Fruit fly (Drosophila melanogaster) whole organism, embryonic: ENCODE results near the gene Cep135.

Experiments used
- C15 ChIP-seq: fragments of 200-800 bp; sonication (Bioruptor generic); IDR thresholded peaks from 3 replicates; pipeline ENCODE4 v1.3.6; 2022; ENCODE audit warnings: missing biosample characterization, missing genetic modification characterization
- CG10366 ChIP-seq: fragments of 200-800 bp; sonication (Bioruptor generic); IDR thresholded peaks from 2 replicates; pipeline ENCODE4 v1.3.6; 2022; ENCODE audit warnings: missing biosample characterization, missing genetic modification characterization
- CG10431 ChIP-seq: fragments of 200-800 bp; sonication (Bioruptor generic); optimal IDR thresholded peaks from 3 replicates; lab custom pipeline; 2018; ENCODE audit warnings: missing biosample characterization, mild to moderate bottlenecking, missing genetic modification characterization
- CG10565 ChIP-seq: fragments of 200-800 bp; sonication (Bioruptor generic); optimal IDR thresholded peaks from 3 replicates; lab custom pipeline; 2016; ENCODE audit warnings: missing biosample characterization, mild to moderate bottlenecking, missing genetic modification characterization
- CG10959 ChIP-seq: fragments of 200-800 bp; sonication (Bioruptor generic); IDR thresholded peaks from 2 replicates; pipeline ENCODE4 v1.3.6; 2022; ENCODE audit warnings: missing biosample characterization, missing genetic modification characterization
- CG11085 ChIP-seq: fragments of 200-800 bp; sonication (Bioruptor generic); IDR thresholded peaks from 2 replicates; pipeline ENCODE4 v1.3.6; 2022; ENCODE audit warnings: missing biosample characterization, missing genetic modification characterization
- CG11093 ChIP-seq: fragments of 200-800 bp; sonication (Bioruptor generic); IDR thresholded peaks from 3 replicates; pipeline ENCODE4 v1.3.6; 2022; ENCODE audit warnings: missing biosample characterization, missing genetic modification characterization
- CG12769 ChIP-seq: fragments of 200-800 bp; sonication (Bioruptor generic); optimal IDR thresholded peaks from 2 replicates; lab custom pipeline; 2019; ENCODE audit warnings: missing biosample characterization, mild to moderate bottlenecking, missing genetic modification characterization, moderate library complexity
- CG12942 ChIP-seq: fragments of 200-800 bp; sonication (Bioruptor generic); optimal IDR thresholded peaks from 3 replicates; lab custom pipeline; 2016; ENCODE audit warnings: missing biosample characterization, missing genetic modification characterization
- CG15073 ChIP-seq: fragments of 200-800 bp; sonication (Bioruptor generic); optimal IDR thresholded peaks from 2 replicates; lab custom pipeline; 2016; ENCODE audit warnings: missing biosample characterization, missing genetic modification characterization
- CG15514 ChIP-seq: fragments of 200-800 bp; sonication (Bioruptor generic); optimal IDR thresholded peaks from 3 replicates; lab custom pipeline; 2017; ENCODE audit warnings: missing biosample characterization, missing genetic modification characterization, mild to moderate bottlenecking, moderate library complexity, missing genetic modification reagents
- CG15696 ChIP-seq: fragments of 200-800 bp; sonication (Bioruptor generic); optimal IDR thresholded peaks from 2 replicates; lab custom pipeline; 2019; ENCODE audit warnings: missing biosample characterization, mild to moderate bottlenecking, missing genetic modification characterization, moderate library complexity
- CG16813 ChIP-seq: fragments of 200-800 bp; sonication (Bioruptor generic); IDR thresholded peaks from 3 replicates; pipeline ENCODE4 v1.3.6; 2022; ENCODE audit warnings: missing biosample characterization, missing genetic modification characterization; ENCODE audit not compliant: partially characterized antibody
- CG16815 ChIP-seq: fragments of 200-800 bp; sonication (Bioruptor generic); optimal IDR thresholded peaks from 3 replicates; lab custom pipeline; 2017; ENCODE audit warnings: missing biosample characterization, mild to moderate bottlenecking, missing genetic modification characterization
- CG17361 ChIP-seq: fragments of 200-800 bp; sonication (Bioruptor generic); IDR thresholded peaks from 3 replicates; pipeline ENCODE4 v1.3.6; 2022; ENCODE audit warnings: missing biosample characterization, missing genetic modification characterization
- CG17612 ChIP-seq: fragments of 200-800 bp; sonication (Bioruptor generic); IDR thresholded peaks from 2 replicates; pipeline ENCODE4 v1.3.6; 2022; ENCODE audit warnings: missing biosample characterization, missing genetic modification characterization
- CG1792 ChIP-seq: fragments of 200-800 bp; sonication (Bioruptor generic); optimal IDR thresholded peaks from 2 replicates; lab custom pipeline; 2016; ENCODE audit warnings: missing biosample characterization, missing genetic modification characterization
- CG31388 ChIP-seq: fragments of 200-800 bp; sonication (Bioruptor generic); optimal IDR thresholded peaks from 2 replicates; lab custom pipeline; 2016; ENCODE audit warnings: missing biosample characterization, missing genetic modification characterization
- CG3163 ChIP-seq: fragments of 200-800 bp; sonication (Bioruptor generic); optimal IDR thresholded peaks from 3 replicates; lab custom pipeline; 2016; ENCODE audit warnings: missing biosample characterization, missing genetic modification characterization
- CG6791 ChIP-seq: fragments of 200-800 bp; sonication (Bioruptor generic); IDR thresholded peaks from 3 replicates; pipeline ENCODE4 v1.3.6; 2022; ENCODE audit warnings: missing biosample characterization, missing genetic modification characterization; ENCODE audit not compliant: partially characterized antibody
- CG6813 ChIP-seq: fragments of 200-800 bp; sonication (Bioruptor generic); optimal IDR thresholded peaks from 2 replicates; lab custom pipeline; 2017; ENCODE audit warnings: missing biosample characterization, missing genetic modification characterization, mild to moderate bottlenecking, moderate library complexity, missing genetic modification reagents
- CG8478 ChIP-seq: fragments of >200 bp; optimal IDR thresholded peaks from 2 replicates; lab custom pipeline; 2018
- D19B ChIP-seq: fragments of 200-800 bp; sonication (Bioruptor generic); optimal IDR thresholded peaks from 2 replicates; lab custom pipeline; 2017; ENCODE audit warnings: missing biosample characterization, mild to moderate bottlenecking, missing genetic modification characterization
- Dbx ChIP-seq: fragments of 200-800 bp; sonication (Bioruptor generic); IDR thresholded peaks from 3 replicates; pipeline ENCODE4 v1.3.6; 2022; ENCODE audit warnings: missing biosample characterization, missing genetic modification characterization
- Ets97D ChIP-seq: fragments of 200-800 bp; sonication (Bioruptor generic); optimal IDR thresholded peaks from 3 replicates; lab custom pipeline; 2016; ENCODE audit warnings: missing biosample characterization, missing genetic modification characterization
- HLH4C ChIP-seq: fragments of 200-800 bp; sonication (Bioruptor generic); IDR thresholded peaks from 3 replicates; pipeline ENCODE4 v1.3.6; 2022; ENCODE audit warnings: missing biosample characterization, missing genetic modification characterization; ENCODE audit not compliant: partially characterized antibody
- Nf-YA ChIP-seq: fragments of 200-800 bp; sonication (Bioruptor generic); IDR thresholded peaks from 2 replicates; pipeline ENCODE4 v1.3.6; 2022; ENCODE audit warnings: missing biosample characterization, missing genetic modification characterization
- Usf ChIP-seq: fragments of 200-800 bp; sonication (Bioruptor generic); optimal IDR thresholded peaks from 2 replicates; lab custom pipeline; 2017; ENCODE audit warnings: missing genotype, missing biosample characterization, missing genetic modification characterization
- abd-A ChIP-seq: fragments of 200-800 bp; sonication (Bioruptor generic); optimal IDR thresholded peaks from 3 replicates; lab custom pipeline; 2019; ENCODE audit warnings: missing biosample characterization, mild to moderate bottlenecking, missing genetic modification characterization, moderate library complexity
- cas ChIP-seq: fragments of 200-800 bp; sonication (Bioruptor generic); IDR thresholded peaks from 2 replicates; pipeline ENCODE4 v1.3.6; 2022; ENCODE audit warnings: missing biosample characterization, missing genetic modification characterization
- dan ChIP-seq: fragments of 200-800 bp; sonication (Bioruptor generic); IDR thresholded peaks from 2 replicates; pipeline ENCODE4 v1.3.6; 2022; ENCODE audit warnings: missing biosample characterization, missing genetic modification characterization
- emc ChIP-seq: fragments of 200-800 bp; sonication (Bioruptor generic); optimal IDR thresholded peaks from 2 replicates; lab custom pipeline; 2016; ENCODE audit warnings: missing biosample characterization, missing genetic modification characterization
- ewg ChIP-seq: fragments of 200-800 bp; sonication (Bioruptor generic); optimal IDR thresholded peaks from 3 replicates; lab custom pipeline; 2017; ENCODE audit warnings: mild to moderate bottlenecking, missing biosample characterization, missing genetic modification reagents, missing genetic modification characterization
- fd102C ChIP-seq: fragments of 200-800 bp; sonication (Bioruptor generic); optimal IDR thresholded peaks from 2 replicates; lab custom pipeline; 2018; ENCODE audit warnings: missing biosample characterization, mild to moderate bottlenecking, missing genetic modification characterization, moderate library complexity
- fru ChIP-seq: fragments of >200 bp; optimal IDR thresholded peaks from 2 replicates; lab custom pipeline; 2017
- gfzf ChIP-seq: fragments of 200-800 bp; sonication (Bioruptor generic); optimal IDR thresholded peaks from 2 replicates; lab custom pipeline; 2016; ENCODE audit warnings: missing biosample characterization, mild to moderate bottlenecking, missing genetic modification characterization, moderate library complexity
- kah ChIP-seq: fragments of 200-800 bp; sonication (Bioruptor generic); optimal IDR thresholded peaks from 2 replicates; lab custom pipeline; 2018; ENCODE audit warnings: missing biosample characterization, mild to moderate bottlenecking, missing genetic modification characterization
- lbe ChIP-seq: fragments of 200-800 bp; sonication (Bioruptor generic); optimal IDR thresholded peaks from 2 replicates; lab custom pipeline; 2016; ENCODE audit warnings: missing biosample characterization, mild to moderate bottlenecking, missing genetic modification characterization
- lmd ChIP-seq: fragments of 200-800 bp; sonication (Bioruptor generic); IDR thresholded peaks from 2 replicates; pipeline ENCODE4 v1.3.6; 2022; ENCODE audit warnings: missing biosample characterization, missing genetic modification characterization
- odd ChIP-seq: fragments of 200-800 bp; sonication (Bioruptor generic); optimal IDR thresholded peaks from 2 replicates; lab custom pipeline; 2017; ENCODE audit warnings: missing biosample characterization, mild to moderate bottlenecking, missing genetic modification characterization
- otp ChIP-seq: fragments of 200-800 bp; sonication (Bioruptor generic); IDR thresholded peaks from 3 replicates; pipeline ENCODE4, ENCODE4 v1.3.6; 2022; ENCODE audit warnings: missing biosample characterization, missing genetic modification characterization
- peb ChIP-seq: fragments of 200-800 bp; sonication (Bioruptor generic); IDR thresholded peaks from 2 replicates; pipeline ENCODE4 v1.3.6; 2022; ENCODE audit warnings: missing biosample characterization, missing genetic modification characterization
- ranshi ChIP-seq: fragments of 200-800 bp; sonication (Bioruptor generic); IDR thresholded peaks from 2 replicates; pipeline ENCODE4 v1.3.6; 2022; ENCODE audit warnings: missing biosample characterization, missing genetic modification characterization
- row ChIP-seq: fragments of 200-800 bp; sonication (Bioruptor generic); IDR thresholded peaks from 3 replicates; pipeline ENCODE4 v1.3.6; 2022; ENCODE audit warnings: missing biosample characterization, missing genetic modification characterization
- seq ChIP-seq: fragments of 200-800 bp; sonication (Bioruptor generic); IDR thresholded peaks from 2 replicates; pipeline ENCODE4 v1.3.6; 2022; ENCODE audit warnings: missing biosample characterization, missing genetic modification characterization
- slp2 ChIP-seq: fragments of 200-800 bp; sonication (Bioruptor generic); optimal IDR thresholded peaks from 2 replicates; lab custom pipeline; 2016; ENCODE audit warnings: missing biosample characterization, missing genetic modification characterization
- sna ChIP-seq: fragments of 200-800 bp; sonication (Bioruptor generic); IDR thresholded peaks from 2 replicates; pipeline ENCODE4 v1.3.6; 2022; ENCODE audit warnings: missing biosample characterization, missing genetic modification characterization; ENCODE audit not compliant: partially characterized antibody
- tap ChIP-seq: fragments of 200-800 bp; optimal IDR thresholded peaks from 3 replicates; lab custom pipeline; 2019; ENCODE audit warnings: missing biosample characterization, mild to moderate bottlenecking, missing genetic modification characterization, moderate library complexity
- trh ChIP-seq: fragments of 200-800 bp; sonication (Bioruptor generic); optimal IDR thresholded peaks from 2 replicates; lab custom pipeline; 2016; ENCODE audit warnings: missing biosample characterization, missing genetic modification characterization

Gene Cep135

DNA sequence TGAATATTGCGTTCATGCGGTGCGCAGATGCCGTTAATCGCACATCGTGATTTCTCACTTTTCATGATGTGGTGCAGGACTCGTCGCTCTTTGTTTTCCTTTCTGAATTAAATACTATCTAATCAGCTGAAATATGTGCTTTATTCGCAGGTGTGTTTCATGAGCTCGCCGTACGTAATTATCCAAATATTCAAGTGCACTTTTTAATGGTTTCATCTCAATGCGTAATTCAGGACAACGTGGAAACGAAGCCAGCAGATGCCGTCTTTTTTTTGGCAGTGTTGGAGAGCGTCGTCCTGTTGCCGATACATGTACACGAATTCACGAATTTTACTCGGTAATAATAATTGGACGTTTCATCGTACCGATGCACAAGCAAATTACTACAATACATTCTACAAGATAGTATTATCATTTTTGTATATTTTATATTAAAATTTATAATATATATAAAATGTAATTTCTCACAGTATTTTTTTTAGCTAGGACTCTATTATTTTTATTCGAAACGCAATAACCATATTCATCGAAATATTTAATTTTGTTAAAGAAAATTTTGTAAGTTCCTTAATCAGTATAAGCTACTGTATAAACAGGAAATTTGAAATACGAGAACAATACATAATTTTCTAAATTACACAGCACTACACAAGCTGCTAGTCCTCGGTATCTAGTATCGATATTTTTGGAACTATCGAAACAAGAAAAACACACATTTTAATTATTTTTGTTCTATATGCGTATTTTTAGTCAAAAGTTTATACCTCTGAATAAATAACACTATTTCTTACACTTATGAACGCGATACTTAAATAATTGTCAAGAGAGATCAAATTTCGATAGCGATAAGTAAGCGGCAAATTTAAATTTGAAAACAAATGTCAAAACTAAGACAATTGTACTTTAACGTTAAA, 20.4 kb downstream of the Cep135 start, which contains the start of gene CG12316 (continued):
- TF ChIP-seq HLH4C: peak; percentile 83
- peak; percentile 92 for TF ChIP-seq odd (GFP tag; lab: Kevin White, UChicago)
- peak; percentile 88 for TF ChIP-seq lmd (GFP tag; lab: Robert Waterston, UW)
- peak; percentile 15 for TF ChIP-seq CG31388 (GFP tag; lab: Kevin White, UChicago)
- peak; percentile 86 for TF ChIP-seq CG10959 (GFP tag; lab: Robert Waterston, UW)
- TF ChIP-seq CG17612 (GFP tag; lab: Robert Waterston, UW): peak; percentile 64; the same call in 1 of the 2 replicates
- TF ChIP-seq CG10366 (GFP tag; lab: Robert Waterston, UW): peak; percentile 72
- peak; percentile 57 for TF ChIP-seq sna (GFP tag; lab: Robert Waterston, UW)
- no peak for TF ChIP-seq C15 (GFP tag; lab: Robert Waterston, UW)
- TF ChIP-seq cas (GFP tag; lab: Robert Waterston, UW): 0 out of 2 replicates have a peak, but pooled peaks have one; percentile 19
- TF ChIP-seq ranshi (GFP tag; lab: Robert Waterston, UW): peak; percentile 83
- no peak for TF ChIP-seq CG11085
- TF ChIP-seq CG10565: peak; percentile 78
- peak; percentile 72 for TF ChIP-seq kah
- TF ChIP-seq CG15696 (tag; lab: Kevin White, UChicago): peak; percentile 95
- TF ChIP-seq CG16813 (GFP tag; lab: Robert Waterston, UW): peak; percentile 80
- TF ChIP-seq row (GFP tag; lab: Robert Waterston, UW): peak; percentile 96
- TF ChIP-seq dan (GFP tag; lab: Robert Waterston, UW): no peak
- peak; percentile 92 for TF ChIP-seq CG17361 (GFP tag; lab: Robert Waterston, UW)
- peak; percentile 74 for TF ChIP-seq D19B
- TF ChIP-seq CG1792 (GFP tag; lab: Kevin White, UChicago): peak; percentile 84
- peak; percentile 79 for TF ChIP-seq Dbx
- no peak for TF ChIP-seq abd-A (tag; lab: Kevin White, UChicago)
- no peak for TF ChIP-seq fru (lab: Kevin White, UChicago)
- TF ChIP-seq tap (tag; lab: Kevin White, UChicago): peak; percentile 85
- TF ChIP-seq CG8478 (lab: Kevin White, UChicago): no peak
- TF ChIP-seq CG11093: peak; percentile 76
- TF ChIP-seq CG16815 (GFP tag; lab: Kevin White, UChicago): peak; percentile 85
- TF ChIP-seq slp2 (GFP tag; lab: Kevin White, UChicago): peak; percentile 89
- TF ChIP-seq peb (GFP tag; lab: Robert Waterston, UW): peak; percentile 71
- peak; percentile 94 for TF ChIP-seq CG6813 (GFP tag; lab: Kevin White, UChicago)
- peak; percentile 79 for TF ChIP-seq ewg (GFP tag; lab: Kevin White, UChicago)
- TF ChIP-seq emc: peak; percentile 68
- peak; percentile 87 for TF ChIP-seq CG15514 (GFP tag; lab: Kevin White, UChicago)
- TF ChIP-seq otp: peak; percentile 83; the same call in 2 of the 3 replicates
- TF ChIP-seq CG12769 (tag; lab: Kevin White, UChicago): peak; percentile 91
- peak; percentile 81 for TF ChIP-seq CG12942 (GFP tag; lab: Kevin White, UChicago)
- TF ChIP-seq CG15073 (GFP tag; lab: Kevin White, UChicago): no peak
- peak; percentile 42 for TF ChIP-seq trh
- peak; percentile 78 for TF ChIP-seq CG6791
- TF ChIP-seq seq (GFP tag; lab: Robert Waterston, UW): peak; percentile 87
- peak; percentile 76 for TF ChIP-seq fd102C (GFP tag; lab: Kevin White, UChicago)
- TF ChIP-seq lbe (GFP tag; lab: Kevin White, UChicago): peak; percentile 91
- peak; percentile 89 for TF ChIP-seq Usf
- TF ChIP-seq gfzf (GFP tag; lab: Kevin White, UChicago): no peak
- TF ChIP-seq CG3163: peak; percentile 76
- peak; percentile 79 for TF ChIP-seq CG10431 (GFP tag; lab: Kevin White, UChicago)
- TF ChIP-seq Ets97D: peak; percentile 70
- TF ChIP-seq Nf-YA (GFP tag; lab: Robert Waterston, UW): peak; percentile 72
